Fruit fly (Drosophila melanogaster) whole organism, embryonic: Measurements from ENCODE around the gene Ykt6.

Experiments
- BtbVII ChIP-seq: fragments of 200-800 bp; sonication (Bioruptor generic); optimal IDR thresholded peaks from 3 replicates; lab custom pipeline; 2017; ENCODE audit warnings: missing biosample characterization, mild to moderate bottlenecking, missing genetic modification characterization
- Bteb2 ChIP-seq: fragments of 200-800 bp; sonication (Bioruptor generic); optimal IDR thresholded peaks from 2 replicates; lab custom pipeline; 2016; ENCODE audit warnings: missing biosample characterization, missing genetic modification characterization
- CG10321 ChIP-seq: fragments of 200-800 bp; sonication (Bioruptor generic); IDR thresholded peaks from 2 replicates; pipeline ENCODE4 v1.3.6; 2022; ENCODE audit warnings: missing biosample characterization, missing genetic modification characterization
- CG11398 ChIP-seq: fragments of 200-800 bp; sonication (Bioruptor generic); optimal IDR thresholded peaks from 2 replicates; lab custom pipeline; 2016; ENCODE audit warnings: missing biosample characterization, missing genetic modification characterization
- CG12744 ChIP-seq: fragments of 200-800 bp; sonication (Bioruptor generic); optimal IDR thresholded peaks from 2 replicates; lab custom pipeline; 2016; ENCODE audit warnings: missing biosample characterization, missing genetic modification characterization
- CG14050 ChIP-seq: fragments of 200-800 bp; sonication (Bioruptor generic); IDR thresholded peaks from 3 replicates; pipeline ENCODE4 v1.3.6; 2022; ENCODE audit warnings: missing biosample characterization, missing genetic modification characterization
- CG15479 ChIP-seq: fragments of 200-800 bp; sonication (Bioruptor generic); optimal IDR thresholded peaks from 3 replicates; lab custom pipeline; 2019; ENCODE audit warnings: missing biosample characterization, mild to moderate bottlenecking, missing genetic modification characterization, moderate library complexity
- CG15696 ChIP-seq: fragments of 200-800 bp; sonication (Bioruptor generic); optimal IDR thresholded peaks from 2 replicates; lab custom pipeline; 2019; ENCODE audit warnings: missing biosample characterization, mild to moderate bottlenecking, missing genetic modification characterization, moderate library complexity
- CG16779 ChIP-seq: fragments of 200-800 bp; sonication (Bioruptor generic); IDR thresholded peaks from 2 replicates; pipeline ENCODE4 v1.3.6; 2022; ENCODE audit warnings: missing biosample characterization, missing genetic modification characterization
- CG17802 ChIP-seq: fragments of 200-800 bp; sonication (Bioruptor generic); optimal IDR thresholded peaks from 2 replicates; lab custom pipeline; 2018; ENCODE audit warnings: missing biosample characterization, mild to moderate bottlenecking, missing genetic modification characterization, moderate library complexity
- CG2199 ChIP-seq: fragments of 200-800 bp; sonication (Bioruptor generic); IDR thresholded peaks from 3 replicates; pipeline ENCODE4 v1.3.6; 2022; ENCODE audit warnings: missing biosample characterization, missing genetic modification characterization
- CG3163 ChIP-seq: fragments of 200-800 bp; sonication (Bioruptor generic); optimal IDR thresholded peaks from 3 replicates; lab custom pipeline; 2016; ENCODE audit warnings: missing biosample characterization, missing genetic modification characterization
- CG4424 ChIP-seq: fragments of 200-800 bp; sonication (Bioruptor generic); optimal IDR thresholded peaks from 3 replicates; lab custom pipeline; 2016; ENCODE audit warnings: missing biosample characterization, missing genetic modification characterization
- CG6272 ChIP-seq: fragments of 200-800 bp; sonication (Bioruptor generic); IDR thresholded peaks from 2 replicates; pipeline ENCODE4 v1.3.6; 2022; ENCODE audit warnings: missing biosample characterization, missing genetic modification characterization
- CG6813 ChIP-seq: fragments of 200-800 bp; sonication (Bioruptor generic); optimal IDR thresholded peaks from 2 replicates; lab custom pipeline; 2017; ENCODE audit warnings: missing biosample characterization, missing genetic modification characterization, mild to moderate bottlenecking, moderate library complexity, missing genetic modification reagents
- CG7357 ChIP-seq: fragments of 200-800 bp; sonication (Bioruptor generic); IDR thresholded peaks from 3 replicates; pipeline ENCODE4 v1.3.6; 2022; ENCODE audit warnings: missing biosample characterization, missing genetic modification characterization
- CG7987 ChIP-seq: fragments of 200-800 bp; sonication (Bioruptor generic); optimal IDR thresholded peaks from 2 replicates; lab custom pipeline; 2018; ENCODE audit warnings: missing biosample characterization, mild to moderate bottlenecking, missing genetic modification characterization, moderate library complexity
- CG8944 ChIP-seq: fragments of 200-800 bp; sonication (Bioruptor generic); optimal IDR thresholded peaks from 3 replicates; lab custom pipeline; 2016; ENCODE audit warnings: missing biosample characterization, missing genetic modification characterization
- CG9932 ChIP-seq: fragments of 200-800 bp; sonication (Bioruptor generic); IDR thresholded peaks from 2 replicates; pipeline ENCODE4 v1.3.6; 2022; ENCODE audit warnings: missing biosample characterization, missing genetic modification characterization
- Dad ChIP-seq: fragments of 200-800 bp; sonication (Bioruptor generic); optimal IDR thresholded peaks from 3 replicates; lab custom pipeline; 2016; ENCODE audit warnings: missing biosample characterization, missing genetic modification characterization
- ERR ChIP-seq: fragments of 200-800 bp; sonication (Bioruptor generic); optimal IDR thresholded peaks from 2 replicates; lab custom pipeline; 2016; ENCODE audit warnings: missing biosample characterization, missing genetic modification characterization
- Ets65A ChIP-seq: fragments of 200-800 bp; sonication (Bioruptor generic); peaks from one replicate; lab custom pipeline; 2016; ENCODE audit warnings: missing biosample characterization, missing genetic modification characterization
- H2.0 ChIP-seq: fragments of 200-800 bp; sonication (Bioruptor generic); IDR thresholded peaks from 2 replicates; pipeline ENCODE4 v1.3.6; 2022; ENCODE audit warnings: missing biosample characterization, missing genetic modification characterization
- HmgZ ChIP-seq: fragments of 200-800 bp; sonication (Bioruptor generic); optimal IDR thresholded peaks from 2 replicates; lab custom pipeline; 2018; ENCODE audit warnings: missing biosample characterization, mild to moderate bottlenecking, missing genetic modification characterization
- Hmr ChIP-seq: fragments of 200-800 bp; sonication (Bioruptor generic); optimal IDR thresholded peaks from 3 replicates; lab custom pipeline; 2017; ENCODE audit warnings: mild to moderate bottlenecking, missing biosample characterization, missing genetic modification reagents, missing genetic modification characterization
- Hsf ChIP-seq: fragments of 200-800 bp; sonication (Bioruptor generic); optimal IDR thresholded peaks from 3 replicates; lab custom pipeline; 2016; ENCODE audit warnings: missing biosample characterization, missing genetic modification characterization
- Lpt ChIP-seq: fragments of >200 bp; optimal IDR thresholded peaks from 2 replicates; lab custom pipeline; 2018; ENCODE audit warnings: missing biosample characterization, missing genetic modification characterization
- Mad ChIP-seq: fragments of 200-800 bp; sonication (Bioruptor generic); optimal IDR thresholded peaks from 2 replicates; lab custom pipeline; 2016; ENCODE audit warnings: missing biosample characterization, missing genetic modification characterization
- NFAT ChIP-seq: fragments of 200-800 bp; sonication (Bioruptor generic); IDR thresholded peaks from 2 replicates; pipeline ENCODE4 v1.3.6; 2022; ENCODE audit warnings: missing biosample characterization, missing genetic modification characterization
- Neu2 ChIP-seq: fragments of 200-800 bp; sonication (Bioruptor generic); optimal IDR thresholded peaks from 3 replicates; lab custom pipeline; 2016; ENCODE audit warnings: missing biosample characterization, missing genetic modification characterization, borderline replicate concordance
- Nf-YB ChIP-seq: fragments of 200-800 bp; sonication (Bioruptor generic); optimal IDR thresholded peaks from 3 replicates; lab custom pipeline; 2019; ENCODE audit warnings: missing biosample characterization, mild to moderate bottlenecking, missing genetic modification characterization, moderate library complexity
- Pdp1 ChIP-seq, 2 experiments: fragments of 200-800 bp; sonication (Bioruptor generic); optimal IDR thresholded peaks; 3 replicates each; lab custom pipeline; 2016; ENCODE audit warnings: missing biosample characterization in 2 of 2, missing genetic modification characterization in 2 of 2, mild to moderate bottlenecking in 1 of 2, moderate library complexity in 1 of 2
- Rfx ChIP-seq: fragments of 200-800 bp; sonication (Bioruptor generic); IDR thresholded peaks from 2 replicates; pipeline ENCODE4 v1.3.6; 2022; ENCODE audit warnings: missing biosample characterization, missing genetic modification characterization
- ash1 ChIP-seq: fragments of 200-800 bp; sonication (Bioruptor generic); optimal IDR thresholded peaks from 2 replicates; lab custom pipeline; 2018; ENCODE audit warnings: missing biosample characterization, mild to moderate bottlenecking, missing genetic modification characterization
- dan ChIP-seq: fragments of 200-800 bp; sonication (Bioruptor generic); IDR thresholded peaks from 2 replicates; pipeline ENCODE4 v1.3.6; 2022; ENCODE audit warnings: missing biosample characterization, missing genetic modification characterization
- dimm ChIP-seq: fragments of 200-800 bp; sonication (Bioruptor generic); IDR thresholded peaks from 2 replicates; pipeline ENCODE4 v1.3.6; 2022; ENCODE audit warnings: missing biosample characterization, missing genetic modification characterization
- ewg ChIP-seq: fragments of 200-800 bp; sonication (Bioruptor generic); optimal IDR thresholded peaks from 3 replicates; lab custom pipeline; 2017; ENCODE audit warnings: mild to moderate bottlenecking, missing biosample characterization, missing genetic modification reagents, missing genetic modification characterization
- eyg ChIP-seq: fragments of 200-800 bp; sonication (Bioruptor generic); optimal IDR thresholded peaks from 3 replicates; lab custom pipeline; 2016; ENCODE audit warnings: missing biosample characterization, missing genetic modification characterization
- fd64A ChIP-seq: fragments of 200-800 bp; sonication (Bioruptor generic); optimal IDR thresholded peaks from 3 replicates; lab custom pipeline; 2018; ENCODE audit warnings: missing biosample characterization, mild to moderate bottlenecking, missing genetic modification characterization
- grn ChIP-seq: fragments of 200-800 bp; sonication (Bioruptor generic); optimal IDR thresholded peaks from 3 replicates; lab custom pipeline; 2017; ENCODE audit warnings: missing biosample characterization, missing genetic modification characterization
- kah ChIP-seq: fragments of 200-800 bp; sonication (Bioruptor generic); optimal IDR thresholded peaks from 2 replicates; lab custom pipeline; 2018; ENCODE audit warnings: missing biosample characterization, mild to moderate bottlenecking, missing genetic modification characterization
- lab ChIP-seq: fragments of 200-800 bp; sonication (Bioruptor generic); optimal IDR thresholded peaks from 3 replicates; lab custom pipeline; 2017; ENCODE audit warnings: missing biosample characterization, missing genetic modification characterization, mild to moderate bottlenecking, moderate library complexity, missing genetic modification reagents
- psq ChIP-seq: fragments of 200-800 bp; sonication (Bioruptor generic); optimal IDR thresholded peaks from 2 replicates; lab custom pipeline; 2017; ENCODE audit warnings: missing biosample characterization, missing genetic modification characterization
- slou ChIP-seq: fragments of 200-800 bp; sonication (Bioruptor generic); optimal IDR thresholded peaks from 3 replicates; lab custom pipeline; 2016; ENCODE audit warnings: missing biosample characterization, missing genetic modification characterization
- so ChIP-seq: fragments of 200-800 bp; sonication (Bioruptor generic); IDR thresholded peaks from 3 replicates; pipeline ENCODE4 v1.3.6; 2022; ENCODE audit warnings: missing biosample characterization, missing genetic modification characterization
- sqz ChIP-seq: fragments of 200-800 bp; sonication (Bioruptor generic); optimal IDR thresholded peaks from 3 replicates; lab custom pipeline; 2018; ENCODE audit warnings: missing biosample characterization, mild to moderate bottlenecking, missing genetic modification characterization
- unpg ChIP-seq: fragments of 200-800 bp; sonication (Bioruptor generic); optimal IDR thresholded peaks from 3 replicates; lab custom pipeline; 2018; ENCODE audit warnings: missing biosample characterization, mild to moderate bottlenecking, missing genetic modification characterization, moderate library complexity
- vnd ChIP-seq: fragments of 200-800 bp; sonication (Bioruptor generic); IDR thresholded peaks from 3 replicates; pipeline ENCODE4 v1.3.6; 2022; ENCODE audit warnings: missing biosample characterization, missing genetic modification characterization; ENCODE audit not compliant: partially characterized antibody
- zen ChIP-seq: fragments of 200-800 bp; sonication (Bioruptor generic); optimal IDR thresholded peaks from 3 replicates; lab custom pipeline; 2018; ENCODE audit warnings: missing biosample characterization, mild to moderate bottlenecking, missing genetic modification characterization, moderate library complexity
- zfh2 ChIP-seq: fragments of 200-800 bp; sonication (Bioruptor generic); optimal IDR thresholded peaks from 2 replicates; lab custom pipeline; 2016; ENCODE audit warnings: missing biosample characterization, missing genetic modification characterization

Gene Ykt6

dm6 chrX:7933210-7933915 is 13.2 kb downstream of the Ykt6 start, which contains the start of the genes Dhdds and RpS14a (continued):
- peak; percentile 83 for TF ChIP-seq Hmr (GFP tag; lab: Kevin White, UChicago)
- TF ChIP-seq CG14050 (GFP tag; lab: Robert Waterston, UW): no peak
- TF ChIP-seq Neu2 (GFP tag; lab: Kevin White, UChicago): no peak
- peak; percentile 53 for TF ChIP-seq Rfx (GFP tag; lab: Robert Waterston, UW)
- no peak for TF ChIP-seq ERR (GFP tag; lab: Kevin White, UChicago)
- TF ChIP-seq zfh2 (GFP tag; lab: Kevin White, UChicago): peak; percentile 61
- TF ChIP-seq ash1 (GFP tag; lab: Kevin White, UChicago): no peak
- no peak for TF ChIP-seq CG9932 (GFP tag; lab: Robert Waterston, UW)
- TF ChIP-seq Nf-YB (GFP tag; lab: Kevin White, UChicago): peak; percentile 18
- TF ChIP-seq slou (GFP tag; lab: Kevin White, UChicago): peak; percentile 51
- TF ChIP-seq Dad: peak; percentile 58
- peak; percentile 54 for TF ChIP-seq BtbVII (GFP tag; lab: Kevin White, UChicago)
- peak; percentile 12 for TF ChIP-seq fd64A (GFP tag; lab: Kevin White, UChicago)
- TF ChIP-seq CG17802: peak; percentile 39
- TF ChIP-seq ewg (GFP tag; lab: Kevin White, UChicago): peak; percentile 44
- peak; percentile 25 for TF ChIP-seq CG11398 (GFP tag; lab: Kevin White, UChicago)
- peak; percentile 50 for TF ChIP-seq unpg (GFP tag; lab: Kevin White, UChicago)
- TF ChIP-seq Hsf (GFP tag; lab: Kevin White, UChicago): peak; percentile 54
- TF ChIP-seq CG10321 (GFP tag; lab: Robert Waterston, UW): no peak
- no peak for TF ChIP-seq Lpt (GFP tag; lab: Kevin White, UChicago)
- peak; percentile 64 for TF ChIP-seq CG7987
- TF ChIP-seq CG15479 (GFP tag; lab: Kevin White, UChicago): no peak
- no peak for TF ChIP-seq CG7357 (GFP tag; lab: Robert Waterston, UW)
- no peak for TF ChIP-seq H2.0 (GFP tag; lab: Robert Waterston, UW)
- peak; percentile 25 for TF ChIP-seq zen
- TF ChIP-seq so (GFP tag; lab: Robert Waterston, UW): no peak
- peak; percentile 33 for TF ChIP-seq kah (GFP tag; lab: Kevin White, UChicago)
- TF ChIP-seq CG4424 (GFP tag; lab: Kevin White, UChicago): peak; percentile 77
- TF ChIP-seq CG16779 (GFP tag; lab: Robert Waterston, UW): no peak
- peak; percentile 33; the same call in 1 of the 2 replicates for TF ChIP-seq NFAT
- no peak for TF ChIP-seq dimm (GFP tag; lab: Robert Waterston, UW)
- TF ChIP-seq dan (GFP tag; lab: Robert Waterston, UW): no peak
- TF ChIP-seq CG2199 (GFP tag; lab: Robert Waterston, UW): no peak
- TF ChIP-seq CG6813: peak; percentile 41
- TF ChIP-seq sqz (GFP tag; lab: Kevin White, UChicago): peak; percentile 36
- TF ChIP-seq Bteb2 (GFP tag; lab: Kevin White, UChicago): peak; percentile 30
- peak; percentile 22 for TF ChIP-seq CG15696
- TF ChIP-seq Pdp1 (GFP tag; optimal IDR thresholded peaks at IDR 0.05; lab: Kevin White, UChicago): peak; percentile 28 to 48
- no peak for TF ChIP-seq HmgZ (tag; lab: Kevin White, UChicago)
- peak; percentile 80 for TF ChIP-seq lab (GFP tag; lab: Kevin White, UChicago)
- TF ChIP-seq Ets65A: peak; percentile 96
- TF ChIP-seq grn (GFP tag; lab: Kevin White, UChicago): peak; percentile 5
- no peak for TF ChIP-seq psq (GFP tag; lab: Kevin White, UChicago)
- TF ChIP-seq Mad (GFP tag; lab: Kevin White, UChicago): peak; percentile 5
- no peak for TF ChIP-seq CG8944
- 0 out of 2 replicates have a peak, but pooled peaks have one; percentile 13 for TF ChIP-seq CG6272 (GFP tag; lab: Robert Waterston, UW)
- TF ChIP-seq CG12744 (GFP tag; lab: Kevin White, UChicago): no peak
- TF ChIP-seq eyg (GFP tag; lab: Kevin White, UChicago): peak; percentile 50
- no peak for TF ChIP-seq CG3163 (GFP tag; lab: Kevin White, UChicago)
- peak; percentile 75 for TF ChIP-seq vnd (GFP tag; lab: Robert Waterston, UW)
